Worm (Caenorhabditis elegans): ENCODE results near the gene pho-1.

pho-1 gene

ce11 chrII:5220648-5221047, 15.0 kb downstream of the pho-1 start:
- TF ChIP-seq sptf-1 (tag; optimal IDR thresholded peaks at IDR 0.05) (no peak), drap-1 (GFP tag; optimal IDR thresholded peaks at IDR 0.05) (no peak), mab-5 (tag; optimal IDR thresholded peaks at IDR 0.05) (no peak), bed-3 (GFP tag; optimal IDR thresholded peaks at IDR 0.05) (no peak), ham-2 (GFP tag; optimal IDR thresholded peaks at IDR 0.05) (no peak), nhr-28 (tag; optimal IDR thresholded peaks at IDR 0.05) (no peak), nhr-76 (tag; optimal IDR thresholded peaks at IDR 0.05) (no peak), nhr-237 (tag; optimal IDR thresholded peaks at IDR 0.05) (no peak), flh-1 (GFP tag; optimal IDR thresholded peaks at IDR 0.05) (no peak), ceh-39 (tag; optimal IDR thresholded peaks at IDR 0.05) (no peak)

- TF ChIP-seq ceh-83 (GFP tag; optimal IDR thresholded peaks at IDR 0.05) (no peak), lsy-2 (tag; optimal IDR thresholded peaks at IDR 0.05) (no peak), ceh-43 (GFP tag; optimal IDR thresholded peaks at IDR 0.05) (no peak), cnd-1 (tag; optimal IDR thresholded peaks at IDR 0.05) (no peak), unc-39 (tag; optimal IDR thresholded peaks at IDR 0.05) (no peak), mep-1 (tag; optimal IDR thresholded peaks at IDR 0.05) (no peak), sptf-1 (tag; optimal IDR thresholded peaks at IDR 0.05) (no peak)
These were observed 17.3 kb downstream of the pho-1 start for ce11 chrII:5218349-5218748.

- TF ChIP-seq mls-2 (tag; optimal IDR thresholded peaks at IDR 0.05) = no peak
- no peak for TF ChIP-seq elt-1 (tag; optimal IDR thresholded peaks at IDR 0.05; ENCODE audit: borderline replicate concordance, insufficient read depth)
- no peak for TF ChIP-seq nhr-76 (tag; optimal IDR thresholded peaks at IDR 0.05)
These were observed 23.0 kb downstream of the pho-1 start, which contains the start of gene C34F11.1 for ce11 chrII:5212675-5213074. C34F11.1 (plus strand) TSS chrII:5212975.

ce11 chrII:5211970-5212369, 23.7 kb downstream of the pho-1 start, which contains the start of gene C34F11.2:
C34F11.2 (plus strand) TSS chrII:5212270.
- TF ChIP-seq unc-39 (tag; optimal IDR thresholded peaks at IDR 0.05) (no peak), zip-8 (tag; optimal IDR thresholded peaks at IDR 0.05) (no peak), blmp-1 (tag; optimal IDR thresholded peaks at IDR 0.05) (no peak), nhr-76 (tag; optimal IDR thresholded peaks at IDR 0.05) (no peak), cnd-1 (tag; optimal IDR thresholded peaks at IDR 0.05) (no peak)

- TF ChIP-seq blmp-1 (tag; optimal IDR thresholded peaks at IDR 0.05) (no peak), M03D4.4 (tag; optimal IDR thresholded peaks at IDR 0.05) (no peak), lin-32 (GFP tag; optimal IDR thresholded peaks at IDR 0.05) (no peak), snpc-4 (tag; optimal IDR thresholded peaks at IDR 0.05) (no peak), nhr-76 (tag; optimal IDR thresholded peaks at IDR 0.05) (no peak), nhr-237 (tag; optimal IDR thresholded peaks at IDR 0.05) (no peak), cnd-1 (tag; optimal IDR thresholded peaks at IDR 0.05) (no peak), tbx-8 (GFP tag; optimal IDR thresholded peaks at IDR 0.05) (no peak), drap-1 (GFP tag; optimal IDR thresholded peaks at IDR 0.05) (no peak), pha-4 (tag; optimal IDR thresholded peaks at IDR 0.05) (no peak), ceh-43 (GFP tag; optimal IDR thresholded peaks at IDR 0.05) (no peak), sem-2 (GFP tag; optimal IDR thresholded peaks at IDR 0.05) (no peak)
These were observed 24.8 kb downstream of the pho-1 start, which contains the start of gene C34F11.8 for ce11 chrII:5210830-5211229. C34F11.8 (minus strand) TSS chrII:5210964.

- TF ChIP-seq ceh-83 (GFP tag; optimal IDR thresholded peaks at IDR 0.05) = no peak
- TF ChIP-seq bed-3 (GFP tag; optimal IDR thresholded peaks at IDR 0.05) = no peak
- no peak for TF ChIP-seq nhr-28 (tag; optimal IDR thresholded peaks at IDR 0.05)
- no peak for TF ChIP-seq pha-4 (tag; optimal IDR thresholded peaks at IDR 0.05)
- TF ChIP-seq lin-32 (GFP tag; optimal IDR thresholded peaks at IDR 0.05) = no peak
- TF ChIP-seq ztf-11 (tag; optimal IDR thresholded peaks at IDR 0.05) = no peak
- TF ChIP-seq lin-13 (tag; optimal IDR thresholded peaks at IDR 0.05) = no peak
- no peak for TF ChIP-seq mab-5 (tag; optimal IDR thresholded peaks at IDR 0.05)
- no peak for TF ChIP-seq flh-1 (GFP tag; optimal IDR thresholded peaks at IDR 0.05)
- no peak for TF ChIP-seq sptf-1 (tag; optimal IDR thresholded peaks at IDR 0.05)
- no peak for TF ChIP-seq cnd-1 (tag; optimal IDR thresholded peaks at IDR 0.05)
- TF ChIP-seq nhr-76 (tag; optimal IDR thresholded peaks at IDR 0.05) = no peak
- no peak for TF ChIP-seq nhr-237 (tag; optimal IDR thresholded peaks at IDR 0.05)
- no peak for TF ChIP-seq sem-2 (GFP tag; optimal IDR thresholded peaks at IDR 0.05)
- no peak for TF ChIP-seq tbx-8 (GFP tag; optimal IDR thresholded peaks at IDR 0.05)
- TF ChIP-seq drap-1 (GFP tag; optimal IDR thresholded peaks at IDR 0.05) = no peak
- TF ChIP-seq unc-39 (tag; optimal IDR thresholded peaks at IDR 0.05) = no peak
- TF ChIP-seq ham-2 (GFP tag; optimal IDR thresholded peaks at IDR 0.05) = no peak
- TF ChIP-seq ceh-43 (GFP tag; optimal IDR thresholded peaks at IDR 0.05) = no peak
These were observed 26.5 kb downstream of the pho-1 start for ce11 chrII:5209122-5209521.

Measured in whole organism, mixed stage, embryonic.